Fruit fly (Drosophila melanogaster) whole organism, pupa: ENCODE results near the gene natalisin.

Experiments
- CG10348 ChIP-seq: fragments of 200-800 bp; sonication (Bioruptor generic); IDR thresholded peaks from 2 replicates; pipeline ENCODE4 v1.3.6; 2022; ENCODE audit warnings: missing biosample characterization, missing genetic modification characterization
- CG12605 ChIP-seq: fragments of 200-800 bp; sonication (Bioruptor generic); IDR thresholded peaks from 2 replicates; pipeline ENCODE4 v1.3.6; 2022; ENCODE audit warnings: missing biosample characterization, missing genetic modification characterization
- CG13204 ChIP-seq: fragments of 200-800 bp; sonication (Bioruptor generic); optimal IDR thresholded peaks from 2 replicates; lab custom pipeline; 2018; ENCODE audit warnings: missing biosample characterization, mild to moderate bottlenecking, missing genetic modification characterization, moderate library complexity
- CG14655 ChIP-seq: fragments of 200-800 bp; sonication (Bioruptor generic); optimal IDR thresholded peaks from 3 replicates; lab custom pipeline; 2017; ENCODE audit warnings: mild to moderate bottlenecking, missing biosample characterization, missing genetic modification reagents, missing genetic modification characterization
- CG15710 ChIP-seq: fragments of 200-800 bp; sonication (Bioruptor generic); optimal IDR thresholded peaks from 2 replicates; lab custom pipeline; 2018; ENCODE audit warnings: missing biosample characterization, mild to moderate bottlenecking, missing genetic modification characterization, moderate library complexity
- CG17806 ChIP-seq: fragments of 200-800 bp; sonication (Bioruptor generic); optimal IDR thresholded peaks from 2 replicates; lab custom pipeline; 2018; ENCODE audit warnings: missing biosample characterization, mild to moderate bottlenecking, missing genetic modification characterization, moderate library complexity
- CG32121 ChIP-seq: fragments of 200-800 bp; sonication (Bioruptor generic); IDR thresholded peaks from 2 replicates; pipeline ENCODE4 v1.3.6; 2022; ENCODE audit warnings: missing biosample characterization, missing genetic modification characterization
- CG34367 ChIP-seq: fragments of 200-800 bp; sonication (Bioruptor generic); optimal IDR thresholded peaks from 2 replicates; lab custom pipeline; 2018; ENCODE audit warnings: missing biosample characterization, mild to moderate bottlenecking, missing genetic modification characterization
- CG4496 ChIP-seq: fragments of 200-800 bp; sonication (Bioruptor generic); IDR thresholded peaks from 3 replicates; pipeline ENCODE4 v1.3.6; 2022; ENCODE audit warnings: missing biosample characterization, missing genetic modification characterization
- CG8159 ChIP-seq: fragments of 200-800 bp; sonication (Bioruptor generic); optimal IDR thresholded peaks from 3 replicates; lab custom pipeline; 2018; ENCODE audit warnings: missing biosample characterization, mild to moderate bottlenecking, missing genetic modification characterization, moderate library complexity
- CG8301 ChIP-seq: fragments of 200-800 bp; sonication (Bioruptor generic); optimal IDR thresholded peaks from 2 replicates; lab custom pipeline; 2018; ENCODE audit warnings: missing biosample characterization, mild to moderate bottlenecking, missing genetic modification characterization
- CG9948 ChIP-seq: fragments of 200-800 bp; sonication (Bioruptor generic); optimal IDR thresholded peaks from 2 replicates; lab custom pipeline; 2018; ENCODE audit warnings: missing biosample characterization, mild to moderate bottlenecking, missing genetic modification characterization, moderate library complexity
- D1 ChIP-seq: fragments of 200-800 bp; sonication (Bioruptor generic); optimal IDR thresholded peaks from 2 replicates; lab custom pipeline; 2018; ENCODE audit warnings: missing biosample characterization, mild to moderate bottlenecking, missing genetic modification characterization, moderate library complexity
- EcR ChIP-seq: fragments of 200-800 bp; sonication (Bioruptor generic); optimal IDR thresholded peaks from 3 replicates; lab custom pipeline; 2019; ENCODE audit warnings: missing biosample characterization, missing genetic modification characterization, mild to moderate bottlenecking, moderate library complexity, missing genetic modification reagents
- Ets98B ChIP-seq: fragments of 200-800 bp; sonication (Bioruptor generic); IDR thresholded peaks from 2 replicates; pipeline ENCODE4 v1.3.6; 2022; ENCODE audit warnings: missing biosample characterization, missing genetic modification characterization
- Pif1A ChIP-seq: fragments of 200-800 bp; sonication (Bioruptor generic); optimal IDR thresholded peaks from 3 replicates; lab custom pipeline; 2016; ENCODE audit warnings: missing biosample characterization, missing genetic modification characterization
- Pif1B ChIP-seq: fragments of 200-800 bp; sonication (Bioruptor generic); optimal IDR thresholded peaks from 3 replicates; lab custom pipeline; 2016; ENCODE audit warnings: missing biosample characterization, missing genetic modification characterization
- Snoo ChIP-seq: fragments of 200-800 bp; sonication (Bioruptor generic); optimal IDR thresholded peaks from 3 replicates; lab custom pipeline; 2017; ENCODE audit warnings: missing biosample characterization, mild to moderate bottlenecking, missing genetic modification characterization, inconsistent platforms
- fd96Ca ChIP-seq: fragments of 200-800 bp; sonication (Bioruptor generic); IDR thresholded peaks from 3 replicates; pipeline ENCODE4 v1.3.6; 2022; ENCODE audit warnings: missing biosample characterization, missing genetic modification characterization
- gl ChIP-seq: fragments of 200-800 bp; sonication (Bioruptor generic); optimal IDR thresholded peaks from 2 replicates; lab custom pipeline; 2018; ENCODE audit warnings: missing biosample characterization, mild to moderate bottlenecking, missing genetic modification characterization
- rn ChIP-seq: fragments of 200-800 bp; sonication (Bioruptor generic); IDR thresholded peaks from 2 replicates; pipeline ENCODE4 v1.3.6; 2022; ENCODE audit warnings: missing biosample characterization, missing genetic modification characterization

Gene natalisin

DNA sequence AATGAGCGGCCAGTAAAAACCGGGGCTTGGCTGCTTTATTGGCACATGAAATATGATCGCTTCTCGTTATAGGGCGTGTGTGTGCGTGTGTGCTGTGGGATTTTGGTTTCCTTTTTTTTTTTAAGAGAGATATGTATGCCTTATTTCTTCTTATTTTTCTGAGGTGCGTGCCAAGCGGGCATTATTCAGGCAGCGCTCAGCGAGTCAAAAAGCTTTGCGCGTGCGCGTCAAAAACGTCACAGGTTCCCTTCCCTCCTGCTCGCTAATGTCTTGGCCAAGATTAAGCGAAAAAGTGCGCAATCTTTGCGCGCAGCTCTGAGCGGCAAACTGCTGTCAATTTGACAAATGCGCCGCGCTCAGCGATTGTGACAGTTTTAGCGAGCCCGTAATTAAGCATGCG lies 19.9 kb downstream of the natalisin start:
- no peak for TF ChIP-seq CG17806 (tag; lab: Kevin White, UChicago)
- TF ChIP-seq gl (tag; lab: Kevin White, UChicago): no peak
- TF ChIP-seq CG14655 (GFP tag; lab: Kevin White, UChicago): no peak
- TF ChIP-seq D1 (tag; lab: Kevin White, UChicago): no peak
- no peak for TF ChIP-seq CG4496 (GFP tag; lab: Robert Waterston, UW)
- no peak for TF ChIP-seq CG8301 (tag; lab: Kevin White, UChicago)
- no peak for TF ChIP-seq CG13204
- no peak for TF ChIP-seq CG15710
- TF ChIP-seq fd96Ca (GFP tag; lab: Robert Waterston, UW): no peak
- TF ChIP-seq rn (GFP tag; lab: Robert Waterston, UW): no peak
- no peak for TF ChIP-seq CG9948 (tag; lab: Kevin White, UChicago)
- TF ChIP-seq Pif1B (GFP tag; lab: Kevin White, UChicago): no peak
- TF ChIP-seq Snoo (tag; lab: Kevin White, UChicago): no peak
- TF ChIP-seq CG32121 (GFP tag; lab: Robert Waterston, UW): no peak
- TF ChIP-seq CG34367 (tag; lab: Kevin White, UChicago): no peak
- no peak for TF ChIP-seq Pif1A (GFP tag; lab: Kevin White, UChicago)
- TF ChIP-seq Ets98B: no peak
- TF ChIP-seq CG12605 (GFP tag; lab: Robert Waterston, UW): no peak
- TF ChIP-seq CG8159: no peak
- TF ChIP-seq, all 21 proteins: peak for 0

DNA sequence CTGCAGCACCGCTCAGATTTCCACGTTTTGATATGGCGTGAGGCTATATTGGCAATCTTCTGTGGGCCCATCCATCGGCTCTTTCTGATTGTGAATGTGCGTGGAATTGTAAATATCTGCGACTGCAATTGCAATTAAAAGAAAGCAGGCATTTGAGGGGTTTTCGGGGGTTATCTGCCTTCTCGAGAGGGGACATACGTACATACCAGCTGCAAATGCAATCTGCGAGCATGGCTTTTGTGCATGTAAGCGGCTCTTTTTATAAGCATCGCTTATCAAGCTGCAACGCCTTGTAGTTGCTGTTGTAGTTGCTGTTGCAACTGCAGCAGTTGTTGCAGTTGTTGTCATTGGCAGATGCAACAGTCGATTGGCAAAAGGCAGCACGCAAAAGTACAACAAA lies 23.1 kb downstream of the natalisin start:
- TF ChIP-seq CG17806 (tag; lab: Kevin White, UChicago) (no peak), CG12605 (GFP tag; lab: Robert Waterston, UW) (no peak), gl (tag; lab: Kevin White, UChicago) (no peak), CG14655 (GFP tag; lab: Kevin White, UChicago) (no peak), rn (GFP tag; lab: Robert Waterston, UW) (no peak), CG13204 (no peak), Ets98B (no peak), fd96Ca (GFP tag; lab: Robert Waterston, UW) (no peak), Snoo (tag; lab: Kevin White, UChicago) (no peak), Pif1A (GFP tag; lab: Kevin White, UChicago) (no peak), Pif1B (GFP tag; lab: Kevin White, UChicago) (no peak), CG9948 (tag; lab: Kevin White, UChicago) (no peak), CG34367 (tag; lab: Kevin White, UChicago) (no peak), CG15710 (no peak), D1 (tag; lab: Kevin White, UChicago) (no peak), EcR (GFP tag; lab: Kevin White, UChicago) (no peak), CG10348 (GFP tag; lab: Robert Waterston, UW) (no peak), CG4496 (GFP tag; lab: Robert Waterston, UW) (no peak)

DNA sequence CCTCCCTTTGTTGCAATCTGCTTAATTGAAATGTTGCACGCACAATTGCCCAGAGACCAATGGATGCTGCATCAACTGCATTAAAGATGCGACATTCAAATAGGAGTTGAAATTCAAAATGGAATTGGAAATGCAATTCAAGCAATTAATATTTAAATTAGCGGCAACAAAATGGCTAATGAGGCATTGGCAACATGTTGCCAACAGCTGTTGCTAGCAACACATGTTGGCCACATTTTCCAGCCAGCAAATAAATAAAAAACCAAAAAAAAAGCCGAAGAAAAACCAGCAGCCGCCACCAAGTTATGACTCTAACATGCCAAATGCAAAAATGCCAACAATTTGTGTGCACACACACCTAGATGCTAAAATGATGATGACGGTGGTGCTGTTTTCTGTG lies 25.8 kb downstream of the natalisin start:
- TF ChIP-seq Ets98B: 0 out of 2 replicates have a peak, but pooled peaks have one; percentile 9
- TF ChIP-seq CG32121 (GFP tag; lab: Robert Waterston, UW): 0 out of 2 replicates have a peak, but pooled peaks have one; percentile 30
- TF ChIP-seq CG12605 (GFP tag; lab: Robert Waterston, UW): peak; percentile 23; the same call in 1 of the 2 replicates
- no peak for TF ChIP-seq CG8301 (tag; lab: Kevin White, UChicago)

dm6 chr3R:14445092-14445491 lies 26.7 kb downstream of the natalisin start:
- TF ChIP-seq Ets98B: peak; percentile 19; the same call in 1 of the 2 replicates
- TF ChIP-seq CG13204: peak; percentile 14
- TF ChIP-seq CG4496 (GFP tag; lab: Robert Waterston, UW): 0 out of 3 replicates have a peak, but pooled peaks have one; percentile 22
- no peak for TF ChIP-seq D1 (tag; lab: Kevin White, UChicago)
- TF ChIP-seq CG12605 (GFP tag; lab: Robert Waterston, UW): no peak

DNA sequence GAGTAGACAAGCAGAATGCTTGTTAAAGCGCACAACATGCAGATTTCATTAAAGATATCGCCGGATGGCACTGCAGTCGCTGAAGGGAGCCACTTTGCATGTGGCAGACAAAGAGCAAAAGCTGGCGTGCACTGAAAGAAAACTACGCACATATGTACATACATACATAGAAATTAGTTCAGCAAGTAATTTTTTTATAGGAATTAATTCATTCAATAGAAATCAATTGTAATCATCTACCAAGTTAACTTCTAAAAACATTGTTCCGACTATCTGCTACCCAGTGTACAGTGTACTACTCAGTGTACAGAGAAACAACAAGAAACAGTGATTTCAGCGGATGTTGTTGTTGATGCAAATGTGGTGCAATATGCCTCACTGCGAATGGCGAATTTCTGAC lies 30.9 kb downstream of the natalisin start:
- TF ChIP-seq CG15710 (peak; percentile 84), CG9948 (tag; lab: Kevin White, UChicago) (peak; percentile 88), CG14655 (GFP tag; lab: Kevin White, UChicago) (peak; percentile 85), rn (GFP tag; lab: Robert Waterston, UW) (no peak), CG4496 (GFP tag; lab: Robert Waterston, UW) (peak; percentile 53; the same call in 1 of the 3 replicates), CG34367 (tag; lab: Kevin White, UChicago) (peak; percentile 86), CG10348 (GFP tag; lab: Robert Waterston, UW) (no peak), CG17806 (tag; lab: Kevin White, UChicago) (peak; percentile 92), Pif1A (GFP tag; lab: Kevin White, UChicago) (peak; percentile 57), CG8159 (peak; percentile 88), D1 (tag; lab: Kevin White, UChicago) (peak; percentile 64), EcR (GFP tag; lab: Kevin White, UChicago) (no peak), fd96Ca (GFP tag; lab: Robert Waterston, UW) (peak; percentile 62; the same call in 1 of the 3 replicates), CG13204 (peak; percentile 39), Ets98B (peak; percentile 57; the same call in 1 of the 2 replicates), Snoo (tag; lab: Kevin White, UChicago) (peak; percentile 16), gl (tag; lab: Kevin White, UChicago) (peak; percentile 71), CG8301 (tag; lab: Kevin White, UChicago) (peak; percentile 75), CG12605 (GFP tag; lab: Robert Waterston, UW) (peak; percentile 50; the same call in 1 of the 2 replicates), CG32121 (GFP tag; lab: Robert Waterston, UW) (no peak), Pif1B (GFP tag; lab: Kevin White, UChicago) (peak; percentile 58)
- TF ChIP-seq, all 21 proteins: peak for 17
